Worm (Caenorhabditis elegans) whole organism, mixed stage, embryonic: Measurements from ENCODE around the gene F53C3.8.

ENCODE experiments used
- bed-3 ChIP-seq: fragments of 200-800 bp; sonication (Bioruptor generic); optimal IDR thresholded peaks from 3 replicates; lab custom pipeline; 2018; ENCODE audit warnings: mild to moderate bottlenecking, missing genetic modification characterization, moderate library complexity, missing compliant biosample characterization
- ceh-39 ChIP-seq: fragments of 150-350 bp; optimal IDR thresholded peaks from 2 replicates; lab custom pipeline; 2014; ENCODE audit warnings: missing biosample characterization, missing genetic modification characterization
- ceh-43 ChIP-seq: fragments of 200-800 bp; sonication (Bioruptor generic); optimal IDR thresholded peaks from 2 replicates; lab custom pipeline; 2018; ENCODE audit warnings: mild to moderate bottlenecking, missing genetic modification characterization, moderate library complexity, missing compliant biosample characterization
- ces-1 ChIP-seq: fragments of 150-350 bp; optimal IDR thresholded peaks from 2 replicates; lab custom pipeline; 2014; ENCODE audit warnings: missing biosample characterization, missing genetic modification reagents, missing genetic modification characterization
- cnd-1 ChIP-seq: fragments of 200-800 bp; sonication (Bioruptor generic); optimal IDR thresholded peaks from 2 replicates; lab custom pipeline; 2018; ENCODE audit warnings: mild to moderate bottlenecking, missing genetic modification characterization, missing compliant biosample characterization
- drap-1 ChIP-seq: fragments of 200-800 bp; sonication (Bioruptor generic); optimal IDR thresholded peaks from 3 replicates; lab custom pipeline; 2018; ENCODE audit warnings: mild to moderate bottlenecking, missing genetic modification characterization, missing compliant biosample characterization
- elt-1 ChIP-seq: sonication (generic microtip); optimal IDR thresholded peaks from 2 replicates; lab custom pipeline; 2017; ENCODE audit warnings: missing genetic modification characterization, mild to moderate bottlenecking, missing compliant biosample characterization, antibody characterized with exemption, moderate library complexity, borderline replicate concordance; ENCODE audit not compliant: insufficient read depth
- elt-3 ChIP-seq: fragments of 150-350 bp; optimal IDR thresholded peaks from 2 replicates; lab custom pipeline; 2014; ENCODE audit warnings: missing biosample characterization, missing genetic modification characterization
- flh-1 ChIP-seq: fragments of 200-800 bp; sonication (Bioruptor generic); optimal IDR thresholded peaks from 2 replicates; lab custom pipeline; 2018; ENCODE audit warnings: mild to moderate bottlenecking, missing genetic modification characterization, moderate library complexity, missing compliant biosample characterization
- hlh-1 ChIP-seq: fragments of 150-350 bp; optimal IDR thresholded peaks from 2 replicates; lab custom pipeline; 2014; ENCODE audit warnings: missing biosample characterization, missing genetic modification reagents, missing genetic modification characterization
- lin-13 ChIP-seq: fragments of 150-350 bp; optimal IDR thresholded peaks from 2 replicates; lab custom pipeline; 2014; ENCODE audit warnings: missing biosample characterization, missing genetic modification characterization
- lin-32 ChIP-seq: fragments of 200-800 bp; sonication (Bioruptor generic); optimal IDR thresholded peaks from 2 replicates; lab custom pipeline; 2018; ENCODE audit warnings: mild to moderate bottlenecking, missing genetic modification characterization, missing compliant biosample characterization
- lsy-2 ChIP-seq: fragments of 150-350 bp; optimal IDR thresholded peaks from 2 replicates; lab custom pipeline; 2014; ENCODE audit warnings: missing biosample characterization, missing genetic modification characterization
- mab-5 ChIP-seq: fragments of 150-350 bp; optimal IDR thresholded peaks from 2 replicates; lab custom pipeline; 2014; ENCODE audit warnings: missing biosample characterization, missing genetic modification characterization
- mep-1 ChIP-seq: fragments of 150-350 bp; optimal IDR thresholded peaks from 2 replicates; lab custom pipeline; 2017; ENCODE audit warnings: missing biosample characterization, missing genetic modification reagents, missing genetic modification characterization, inconsistent platforms
- mls-2 ChIP-seq: sonication (generic microtip); optimal IDR thresholded peaks from 2 replicates; lab custom pipeline; 2016; ENCODE audit warnings: mild to moderate bottlenecking, missing genetic modification characterization, moderate library complexity, missing compliant biosample characterization
- nhr-12 ChIP-seq: fragments of 150-350 bp; optimal IDR thresholded peaks from 2 replicates; lab custom pipeline; 2014; ENCODE audit warnings: missing biosample characterization, missing genetic modification characterization
- nhr-28 ChIP-seq: fragments of 150-350 bp; optimal IDR thresholded peaks from 2 replicates; lab custom pipeline; 2014; ENCODE audit warnings: missing biosample characterization, missing genetic modification characterization
- nhr-76 ChIP-seq: sonication (generic microtip); optimal IDR thresholded peaks from 2 replicates; lab custom pipeline; 2017; ENCODE audit warnings: missing biosample characterization, missing genetic modification characterization
- pha-4 ChIP-seq: fragments of 150-350 bp; optimal IDR thresholded peaks from 2 replicates; lab custom pipeline; 2018; ENCODE audit warnings: missing biosample characterization, missing genetic modification reagents, missing genetic modification characterization
- sem-2 ChIP-seq: fragments of 200-800 bp; sonication (Bioruptor generic); optimal IDR thresholded peaks from 2 replicates; lab custom pipeline; 2018; ENCODE audit warnings: mild to moderate bottlenecking, missing genetic modification characterization, missing compliant biosample characterization
- snpc-4 ChIP-seq: fragments of 150-350 bp; optimal IDR thresholded peaks from 2 replicates; lab custom pipeline; 2014; ENCODE audit warnings: missing biosample characterization, missing genetic modification characterization
- sptf-1 ChIP-seq: sonication (generic microtip); optimal IDR thresholded peaks from 2 replicates; lab custom pipeline; 2017; ENCODE audit warnings: mild to moderate bottlenecking, missing genetic modification characterization, moderate library complexity, missing compliant biosample characterization
- tbx-8 ChIP-seq: fragments of 200-800 bp; sonication (Bioruptor generic); optimal IDR thresholded peaks from 2 replicates; lab custom pipeline; 2018; ENCODE audit warnings: mild to moderate bottlenecking, missing genetic modification characterization, moderate library complexity, missing compliant biosample characterization
- unc-120 ChIP-seq: sonication (generic microtip); optimal IDR thresholded peaks from 2 replicates; lab custom pipeline; 2017; ENCODE audit warnings: missing genetic modification characterization, missing compliant biosample characterization; ENCODE audit not compliant: poor library complexity, severe bottlenecking
- unc-39 ChIP-seq: fragments of 150-350 bp; optimal IDR thresholded peaks from 2 replicates; lab custom pipeline; 2014; ENCODE audit warnings: missing biosample characterization, missing genetic modification characterization
- unc-62 ChIP-seq: fragments of 150-350 bp; optimal IDR thresholded peaks from 2 replicates; lab custom pipeline; 2014; ENCODE audit warnings: missing biosample characterization, missing genetic modification reagents, missing genetic modification characterization
- zip-8 ChIP-seq: fragments of 150-350 bp; optimal IDR thresholded peaks from 2 replicates; lab custom pipeline; 2014; ENCODE audit warnings: missing biosample characterization, missing genetic modification characterization
- ztf-11 ChIP-seq: fragments of 150-350 bp; optimal IDR thresholded peaks from 2 replicates; lab custom pipeline; 2014; ENCODE audit warnings: missing biosample characterization, missing genetic modification characterization

The F53C3.8 gene

DNA sequence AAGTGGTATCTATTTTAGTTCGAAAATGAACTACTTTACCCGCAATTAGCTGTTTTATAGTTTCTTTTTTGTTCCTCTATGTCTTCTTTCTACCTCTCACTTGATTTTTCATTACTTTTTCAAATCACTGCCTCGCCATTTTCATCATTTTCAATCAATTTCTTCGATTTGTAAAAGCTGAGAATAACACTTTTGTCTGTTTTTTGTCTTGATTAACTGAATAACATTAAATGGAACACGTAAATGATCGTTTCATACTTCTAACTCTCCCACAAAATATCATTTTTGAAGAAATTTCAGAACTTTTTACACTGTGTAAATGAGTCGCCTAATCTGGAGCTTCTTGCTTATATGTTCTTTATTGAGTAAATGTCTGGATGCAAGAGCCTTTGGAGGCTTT is 9.9 kb downstream of the F53C3.8 start, which contains the start of gene F53C3.4:
Gene F53C3.4 (plus strand): TSS at position 301 of the 400 bp plus-strand sequence.
- TF ChIP-seq sem-2 (GFP tag; lab: Kevin White, UChicago): no peak
- TF ChIP-seq cnd-1 (tag; lab: Kevin White, UChicago): no peak
- no peak for TF ChIP-seq ztf-11 (tag; lab: Kevin White, UChicago)
- no peak for TF ChIP-seq snpc-4 (tag; lab: Kevin White, UChicago)
- no peak for TF ChIP-seq elt-3 (tag; lab: Kevin White, UChicago)
- TF ChIP-seq tbx-8: no peak
- TF ChIP-seq ces-1 (GFP tag; lab: Kevin White, UChicago): no peak
- TF ChIP-seq nhr-76 (tag; lab: Kevin White, UChicago): no peak
- no peak for TF ChIP-seq elt-1 (tag; lab: Kevin White, UChicago)
- no peak for TF ChIP-seq unc-120 (tag; lab: Kevin White, UChicago)
- TF ChIP-seq nhr-12 (tag; lab: Kevin White, UChicago): no peak
- TF ChIP-seq flh-1 (GFP tag; lab: Kevin White, UChicago): no peak
- TF ChIP-seq lin-13 (tag; lab: Kevin White, UChicago): no peak

- no peak for TF ChIP-seq ceh-43 (GFP tag; lab: Kevin White, UChicago)
- TF ChIP-seq lin-13 (tag; lab: Kevin White, UChicago): no peak
- TF ChIP-seq lin-32: no peak
- no peak for TF ChIP-seq hlh-1 (tag; lab: Kevin White, UChicago)
- no peak for TF ChIP-seq mls-2 (tag; lab: Kevin White, UChicago)
- no peak for TF ChIP-seq pha-4 (tag; lab: Kevin White, UChicago)
- no peak for TF ChIP-seq unc-120 (tag; lab: Kevin White, UChicago)
- no peak for TF ChIP-seq tbx-8
- TF ChIP-seq ces-1 (GFP tag; lab: Kevin White, UChicago): no peak
- TF ChIP-seq nhr-28: no peak
- TF ChIP-seq unc-39 (tag; lab: Kevin White, UChicago): no peak
- no peak for TF ChIP-seq zip-8 (tag; lab: Kevin White, UChicago)
- TF ChIP-seq sptf-1: no peak
- no peak for TF ChIP-seq mab-5 (tag; lab: Kevin White, UChicago)
- TF ChIP-seq unc-62 (GFP tag; lab: Kevin White, UChicago): no peak
- no peak for TF ChIP-seq lsy-2 (tag; lab: Kevin White, UChicago)
Measured at ce11 chrII:3902798-3903197, 11.6 kb downstream of the F53C3.8 start, which contains the start of gene F53C3.3. TSS of gene F53C3.3 (plus strand) at chrII:3902856.

DNA sequence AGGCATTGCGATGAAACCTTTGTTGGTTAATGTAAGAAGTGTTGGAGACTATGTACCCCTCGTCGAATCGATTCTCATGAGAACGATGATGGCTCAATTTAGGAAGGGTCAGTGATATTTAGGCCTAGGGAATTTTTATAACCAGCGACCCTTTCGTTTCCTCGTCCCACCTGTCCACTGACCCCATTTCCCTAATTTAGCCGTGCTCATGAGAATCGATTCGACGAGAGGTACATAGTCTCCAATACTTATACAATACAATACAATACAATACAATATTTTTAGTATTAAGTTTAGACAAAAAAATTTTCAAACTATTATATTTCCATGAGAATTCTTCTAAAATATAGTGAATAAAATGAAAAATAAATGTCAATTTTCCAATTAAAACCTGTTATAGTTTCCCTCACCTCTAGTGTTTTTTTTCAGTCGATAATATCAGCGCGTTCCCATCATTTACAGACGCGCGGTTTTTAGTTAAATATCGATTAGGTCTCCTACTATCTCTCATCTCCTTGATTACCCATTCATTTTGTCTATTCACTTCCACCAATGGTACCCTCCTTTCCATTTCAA is 15.5 kb downstream of the F53C3.8 start, which contains the start of the genes F53C3.11 and fbxb-103:
Gene F53C3.11 (minus strand): TSS at position 101 of the 576 bp plus-strand sequence.
Gene fbxb-103 (plus strand): TSS at position 526 of the 576 bp plus-strand sequence.
- no peak for TF ChIP-seq unc-39 (tag; lab: Kevin White, UChicago)
- TF ChIP-seq pha-4 (tag; lab: Kevin White, UChicago): no peak
- TF ChIP-seq mls-2 (tag; lab: Kevin White, UChicago): no peak
- TF ChIP-seq sptf-1: no peak
- TF ChIP-seq sem-2 (GFP tag; lab: Kevin White, UChicago): no peak
- TF ChIP-seq ztf-11 (tag; lab: Kevin White, UChicago): no peak
- TF ChIP-seq nhr-76 (tag; lab: Kevin White, UChicago): no peak
- no peak for TF ChIP-seq ceh-43 (GFP tag; lab: Kevin White, UChicago)
- no peak for TF ChIP-seq mep-1 (tag; lab: Kevin White, UChicago)
- TF ChIP-seq lsy-2 (tag; lab: Kevin White, UChicago): no peak
- no peak for TF ChIP-seq cnd-1 (tag; lab: Kevin White, UChicago)
- no peak for TF ChIP-seq elt-3 (tag; lab: Kevin White, UChicago)
- TF ChIP-seq mab-5 (tag; lab: Kevin White, UChicago): no peak
- no peak for TF ChIP-seq elt-1 (tag; lab: Kevin White, UChicago)
- no peak for TF ChIP-seq ces-1 (GFP tag; lab: Kevin White, UChicago)
- no peak for TF ChIP-seq drap-1 (GFP tag; lab: Kevin White, UChicago)
- no peak for TF ChIP-seq ceh-39 (tag; lab: Kevin White, UChicago)
- no peak for TF ChIP-seq flh-1 (GFP tag; lab: Kevin White, UChicago)

DNA sequence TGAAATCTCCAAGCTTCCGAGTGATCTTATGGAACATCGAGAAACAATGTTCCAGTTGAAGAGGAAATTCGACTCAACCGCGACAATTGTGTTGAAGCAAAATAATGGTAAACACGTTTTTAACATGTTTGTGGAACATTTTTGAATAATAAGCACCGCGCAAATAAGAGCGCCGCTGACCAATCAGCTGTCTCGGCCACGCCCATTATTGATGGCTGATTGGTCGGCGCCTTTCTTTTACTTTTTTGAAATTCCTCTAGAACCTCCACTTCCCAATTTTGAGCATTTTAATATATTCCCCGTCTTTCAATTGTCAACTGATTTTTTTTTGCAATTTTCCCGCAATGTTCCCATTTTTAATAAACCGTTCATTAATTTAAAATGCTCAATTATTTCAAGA is 16.9 kb downstream of the F53C3.8 start:
- TF ChIP-seq tbx-8: no peak
- TF ChIP-seq bed-3 (GFP tag; lab: Kevin White, UChicago): no peak
- no peak for TF ChIP-seq sem-2 (GFP tag; lab: Kevin White, UChicago)
- TF ChIP-seq snpc-4 (tag; lab: Kevin White, UChicago): no peak
- TF ChIP-seq lsy-2 (tag; lab: Kevin White, UChicago): no peak
- no peak for TF ChIP-seq zip-8 (tag; lab: Kevin White, UChicago)
- no peak for TF ChIP-seq nhr-76 (tag; lab: Kevin White, UChicago)
- TF ChIP-seq nhr-12 (tag; lab: Kevin White, UChicago): no peak
- TF ChIP-seq hlh-1 (tag; lab: Kevin White, UChicago): no peak
- no peak for TF ChIP-seq unc-62 (GFP tag; lab: Kevin White, UChicago)
- TF ChIP-seq unc-120 (tag; lab: Kevin White, UChicago): no peak
